Worm (Caenorhabditis elegans) whole organism, early embryonic: ENCODE data around the gene arl-3.

Experiments
- B0310.2 ChIP-seq: sonication (generic microtip); optimal IDR thresholded peaks from 2 replicates; lab custom pipeline; 2016; ENCODE audit warnings: mild to moderate bottlenecking, missing genetic modification characterization, missing compliant biosample characterization
- F13C5.2 ChIP-seq: sonication (generic microtip); optimal IDR thresholded peaks from 2 replicates; lab custom pipeline; 2017; ENCODE audit warnings: mild to moderate bottlenecking, missing genetic modification characterization, inconsistent platforms, missing compliant biosample characterization
- aly-1 ChIP-seq: sonication (generic microtip); optimal IDR thresholded peaks from 2 replicates; lab custom pipeline; 2016; ENCODE audit warnings: missing genetic modification characterization, missing compliant biosample characterization
- ama-1 ChIP-seq: fragments of 150-350 bp; optimal IDR thresholded peaks from 2 replicates; lab custom pipeline; 2014
- ceh-13 ChIP-seq: fragments of 200-800 bp; sonication (Bioruptor generic); optimal IDR thresholded peaks from 2 replicates; lab custom pipeline; 2018; ENCODE audit warnings: mild to moderate bottlenecking, missing genetic modification characterization, missing compliant biosample characterization
- ceh-36 ChIP-seq: sonication (generic microtip); optimal IDR thresholded peaks from 2 replicates; lab custom pipeline; 2016; ENCODE audit warnings: missing genetic modification characterization, inconsistent platforms, missing compliant biosample characterization
- ets-7 ChIP-seq: sonication (generic microtip); optimal IDR thresholded peaks from 2 replicates; lab custom pipeline; 2016; ENCODE audit warnings: missing genotype, missing genetic modification characterization, missing compliant biosample characterization
- flt-1 ChIP-seq: fragments of 200-800 bp; sonication (Bioruptor generic); IDR thresholded peaks from 2 replicates; pipeline ENCODE4 v1.3.6; 2022; ENCODE audit warnings: missing genetic modification characterization, missing compliant biosample characterization
- hmbx-1 ChIP-seq: sonication (generic microtip); optimal IDR thresholded peaks from 2 replicates; lab custom pipeline; 2016; ENCODE audit warnings: mild to moderate bottlenecking, missing genetic modification characterization, missing compliant biosample characterization
- hmg-4 ChIP-seq: fragments of 200-800 bp; sonication (Bioruptor generic); optimal IDR thresholded peaks from 2 replicates; lab custom pipeline; 2018; ENCODE audit warnings: mild to moderate bottlenecking, missing genetic modification characterization, missing compliant biosample characterization
- hnd-1 ChIP-seq: sonication (generic microtip); optimal IDR thresholded peaks from 2 replicates; lab custom pipeline; 2016; ENCODE audit warnings: missing genetic modification characterization, missing compliant biosample characterization
- pes-1 ChIP-seq: fragments of 200-800 bp; sonication (Bioruptor generic); IDR thresholded peaks from 2 replicates; pipeline ENCODE4 v1.3.6; 2022; ENCODE audit warnings: missing genetic modification reagents, missing genetic modification characterization, missing compliant biosample characterization
- scrt-1 ChIP-seq: fragments of 200-800 bp; sonication (Bioruptor generic); IDR thresholded peaks from 2 replicates; pipeline ENCODE4 v1.3.6; 2022; ENCODE audit warnings: missing genetic modification characterization, missing compliant biosample characterization
- sea-1 ChIP-seq: fragments of 200-800 bp; sonication (Bioruptor generic); conservative IDR thresholded peaks from 2 replicates; pipeline ENCODE4 v1.3.6; 2022; ENCODE audit warnings: missing genetic modification characterization, missing compliant biosample characterization
- tbx-11 ChIP-seq: fragments of 200-800 bp; sonication (Bioruptor generic); IDR thresholded peaks from 2 replicates; pipeline ENCODE4 v1.3.6; 2022; ENCODE audit warnings: missing genetic modification characterization, missing compliant biosample characterization
- tbx-37 ChIP-seq: fragments of 200-800 bp; sonication (Bioruptor generic); conservative IDR thresholded peaks from 2 replicates; pipeline ENCODE4 v1.3.6; 2022; ENCODE audit warnings: missing genetic modification reagents, missing genetic modification characterization, missing compliant biosample characterization
- tra-4 ChIP-seq: sonication (generic microtip); optimal IDR thresholded peaks from 2 replicates; lab custom pipeline; 2017; ENCODE audit warnings: missing genetic modification characterization, missing compliant biosample characterization

The arl-3 gene

DNA sequence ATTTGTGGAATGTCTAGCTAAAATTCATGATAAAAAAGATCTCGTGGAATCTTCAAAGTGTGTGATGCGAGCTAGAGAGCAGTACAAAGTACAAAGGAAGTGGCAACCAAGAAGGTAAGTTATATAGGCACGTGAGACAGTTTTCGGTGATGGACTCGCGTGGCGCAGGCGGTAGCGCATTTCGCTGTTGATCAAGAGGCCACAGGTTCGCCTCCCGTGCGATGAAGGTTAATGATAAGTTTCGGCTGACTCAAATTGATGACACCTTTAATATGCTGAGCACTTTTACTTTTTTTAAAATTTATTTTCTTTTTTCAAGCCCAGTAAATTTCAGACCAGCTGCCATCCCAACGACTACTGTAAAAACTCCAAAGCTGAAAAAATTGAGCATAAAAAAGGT, 10.7 kb downstream of the arl-3 start:
- TF ChIP-seq tra-4 (tag; lab: Kevin White, UChicago) (no peak), ceh-13 (GFP tag; lab: Kevin White, UChicago) (no peak), aly-1 (tag; lab: Kevin White, UChicago) (no peak), hmg-4 (GFP tag; lab: Kevin White, UChicago) (no peak), B0310.2 (tag; lab: Kevin White, UChicago) (no peak), pes-1 (GFP tag; lab: Robert Waterston, UW) (0 out of 2 replicates have a peak, but pooled peaks have one; percentile 25)

DNA sequence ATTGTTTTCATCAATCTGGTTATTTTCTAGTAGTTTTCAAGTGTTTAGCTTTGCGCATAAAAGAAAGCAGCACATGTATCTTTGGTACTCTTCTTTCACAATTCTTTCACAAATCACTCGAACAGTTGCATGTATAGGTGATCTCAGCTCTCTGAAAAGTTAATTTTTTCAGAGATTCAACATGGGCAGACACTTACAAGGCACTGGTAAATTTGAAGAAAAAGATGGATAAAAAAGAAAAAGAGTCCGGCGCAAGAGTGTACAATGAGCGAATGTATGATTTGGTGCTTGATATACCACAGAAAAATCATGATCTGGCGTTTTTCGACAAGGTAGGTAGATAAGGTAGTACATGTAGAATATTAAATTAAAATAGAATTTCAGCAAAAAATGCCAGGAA, 11.9 kb downstream of the arl-3 start:
- TF ChIP-seq hnd-1 (tag; lab: Kevin White, UChicago) (no peak), ama-1 (lab: Kevin White, UChicago) (no peak), tbx-37 (no peak), aly-1 (tag; lab: Kevin White, UChicago) (no peak), ets-7 (tag; lab: Kevin White, UChicago) (no peak), flt-1 (GFP tag; lab: Robert Waterston, UW) (no peak), sea-1 (no peak)

DNA sequence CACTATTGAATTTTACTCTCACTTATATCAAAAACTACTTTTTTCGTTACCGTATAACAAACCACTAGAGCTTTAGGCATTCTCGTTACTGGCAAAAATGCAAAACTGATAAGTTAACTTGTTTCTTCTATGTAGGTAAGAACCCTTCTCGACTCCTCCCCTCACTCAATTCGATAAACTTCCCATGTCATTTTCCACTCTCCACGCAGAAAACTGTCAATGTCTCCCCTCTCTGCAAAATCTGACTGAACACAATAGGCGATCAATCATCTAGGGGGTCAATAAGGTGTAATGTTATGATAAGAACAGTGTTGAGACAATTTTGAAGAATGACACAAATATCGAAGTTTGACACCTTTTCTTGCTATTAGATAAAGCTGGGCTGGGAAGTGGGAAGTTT, 12.5 kb downstream of the arl-3 start:
- TF ChIP-seq B0310.2 (tag; lab: Kevin White, UChicago) (no peak), pes-1 (GFP tag; lab: Robert Waterston, UW) (no peak), ceh-13 (GFP tag; lab: Kevin White, UChicago) (no peak), F13C5.2 (no peak)

DNA sequence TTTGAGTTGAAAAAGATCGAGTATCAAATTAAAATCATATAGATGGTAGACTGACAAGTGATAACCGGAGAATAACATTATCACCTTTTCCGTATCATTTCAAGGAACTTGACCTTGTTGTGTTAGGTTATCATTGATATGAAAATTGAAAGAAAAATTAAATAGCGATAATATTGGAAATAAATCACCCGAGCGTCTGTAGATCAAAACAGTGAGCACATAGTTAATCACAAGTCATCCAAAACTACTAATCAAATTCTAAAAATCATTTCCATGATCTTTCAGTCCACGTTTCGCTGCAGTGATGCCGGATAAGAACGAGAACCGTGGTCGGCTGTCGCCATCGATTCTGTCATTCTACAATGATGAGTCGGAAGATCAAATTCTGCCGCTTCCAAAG, 13.5 kb downstream of the arl-3 start:
- TF ChIP-seq hnd-1 (tag; lab: Kevin White, UChicago) (no peak), ceh-36 (tag; lab: Kevin White, UChicago) (no peak), B0310.2 (tag; lab: Kevin White, UChicago) (no peak), tra-4 (tag; lab: Kevin White, UChicago) (no peak), hmbx-1 (tag; lab: Kevin White, UChicago) (no peak), scrt-1 (no peak), sea-1 (no peak), aly-1 (tag; lab: Kevin White, UChicago) (no peak), tbx-11 (GFP tag; lab: Robert Waterston, UW) (no peak), tbx-37 (no peak)

DNA sequence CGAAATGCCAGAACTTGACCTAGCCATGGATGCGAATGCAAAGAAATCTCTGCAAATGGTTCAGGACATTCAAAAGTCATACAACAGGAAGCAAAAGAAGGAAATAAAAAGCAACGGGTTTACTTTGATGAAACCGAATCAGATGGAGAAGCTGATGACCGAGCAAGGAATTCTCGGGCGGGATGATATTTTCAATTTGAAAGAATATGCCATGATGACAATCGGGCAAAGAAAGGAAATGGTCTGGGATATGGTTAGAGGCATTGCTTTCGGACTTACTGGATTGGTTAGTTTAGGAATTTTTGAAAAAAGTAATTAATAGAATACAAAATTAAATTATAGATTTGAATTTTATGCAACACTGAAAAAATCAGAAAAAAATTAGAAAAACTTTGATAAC, 14.5 kb downstream of the arl-3 start:
- TF ChIP-seq ceh-36 (tag; lab: Kevin White, UChicago) (no peak), hmg-4 (GFP tag; lab: Kevin White, UChicago) (no peak), ets-7 (tag; lab: Kevin White, UChicago) (no peak), B0310.2 (tag; lab: Kevin White, UChicago) (no peak), pes-1 (GFP tag; lab: Robert Waterston, UW) (no peak), ama-1 (lab: Kevin White, UChicago) (no peak), ceh-13 (GFP tag; lab: Kevin White, UChicago) (no peak)

DNA sequence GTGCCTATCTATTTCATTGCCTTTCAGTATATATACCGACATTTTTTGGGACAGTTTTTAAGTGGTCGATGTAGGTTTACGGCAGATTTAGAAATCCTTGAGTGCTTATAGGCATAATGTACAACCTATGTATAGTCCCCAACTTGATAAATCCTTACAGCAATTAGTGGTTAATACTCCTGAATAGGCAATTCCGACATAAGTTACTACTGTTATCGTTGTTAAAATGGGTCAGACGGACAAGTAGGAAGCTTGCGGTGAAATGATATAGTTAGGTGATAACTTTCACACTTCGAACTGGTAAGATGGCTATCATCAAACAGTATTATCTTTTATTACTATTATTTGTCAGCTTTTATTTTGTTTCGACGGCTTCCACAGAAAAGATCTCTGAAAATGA, 16.5 kb downstream of the arl-3 start, which contains the start of gene mltn-10:
Gene mltn-10 (plus strand): TSS at position 301 of the 400 bp plus-strand sequence.
- TF ChIP-seq tbx-37 (no peak), tbx-11 (GFP tag; lab: Robert Waterston, UW) (no peak), hmbx-1 (tag; lab: Kevin White, UChicago) (no peak), aly-1 (tag; lab: Kevin White, UChicago) (no peak), B0310.2 (tag; lab: Kevin White, UChicago) (no peak), ceh-36 (tag; lab: Kevin White, UChicago) (no peak), F13C5.2 (no peak), sea-1 (no peak), ets-7 (tag; lab: Kevin White, UChicago) (no peak), ama-1 (lab: Kevin White, UChicago) (no peak), pes-1 (GFP tag; lab: Robert Waterston, UW) (no peak), tra-4 (tag; lab: Kevin White, UChicago) (no peak), hnd-1 (tag; lab: Kevin White, UChicago) (no peak), hmg-4 (GFP tag; lab: Kevin White, UChicago) (no peak), ceh-13 (GFP tag; lab: Kevin White, UChicago) (no peak), scrt-1 (no peak), flt-1 (GFP tag; lab: Robert Waterston, UW) (no peak)

DNA sequence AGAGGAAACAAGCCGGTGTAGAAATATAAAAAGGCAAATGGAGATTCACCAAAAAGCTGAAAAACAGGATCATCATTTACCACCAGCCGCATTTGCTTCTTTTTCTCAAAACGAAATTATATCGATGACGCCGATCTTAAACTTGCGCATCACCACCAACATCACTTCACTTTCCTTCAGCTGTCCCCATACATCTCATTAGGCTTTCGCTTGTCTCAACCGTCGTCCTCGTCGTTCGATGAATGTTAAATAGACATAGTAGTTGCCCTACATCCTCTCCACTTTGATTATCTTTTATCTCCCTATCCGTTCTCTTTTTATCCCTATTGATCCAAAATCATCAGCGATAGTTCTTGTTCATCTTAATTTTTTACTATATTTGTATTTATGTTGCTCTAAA, 20.6 kb downstream of the arl-3 start:
- no peak for TF ChIP-seq hmbx-1 (tag; lab: Kevin White, UChicago)
- no peak for TF ChIP-seq ets-7 (tag; lab: Kevin White, UChicago)
- TF ChIP-seq sea-1, result no peak
- TF ChIP-seq scrt-1, result no peak
- TF ChIP-seq tbx-11 (GFP tag; lab: Robert Waterston, UW), result no peak
- no peak for TF ChIP-seq pes-1 (GFP tag; lab: Robert Waterston, UW)
- TF ChIP-seq ceh-36 (tag; lab: Kevin White, UChicago), result no peak
- no peak for TF ChIP-seq F13C5.2
- no peak for TF ChIP-seq aly-1 (tag; lab: Kevin White, UChicago)

DNA sequence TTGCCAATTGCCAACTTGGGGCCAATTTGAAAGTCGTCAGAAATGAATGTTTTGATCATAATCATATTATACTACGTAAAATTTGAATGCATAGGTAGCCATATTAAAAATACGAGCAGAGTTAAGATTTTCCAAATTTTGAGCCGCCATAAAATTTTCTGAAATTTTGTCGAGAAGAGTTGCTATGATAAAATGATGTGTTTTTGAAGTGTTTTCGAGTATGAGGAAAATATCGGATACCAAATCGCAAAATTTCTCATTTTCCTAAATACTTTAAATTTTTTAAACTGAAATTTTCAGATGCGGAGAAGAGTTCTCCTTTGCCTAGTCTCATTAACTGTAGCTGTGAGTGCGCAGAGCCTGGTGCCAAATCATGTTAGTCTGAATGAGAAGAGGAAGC, 21.1 kb downstream of the arl-3 start, which contains the start of gene tag-297:
Gene tag-297 (plus strand): TSS at position 301 of the 400 bp plus-strand sequence.
- TF ChIP-seq ceh-36 (tag; lab: Kevin White, UChicago) (no peak), tbx-37 (no peak), ceh-13 (GFP tag; lab: Kevin White, UChicago) (no peak), ama-1 (lab: Kevin White, UChicago) (no peak), hmbx-1 (tag; lab: Kevin White, UChicago) (no peak), B0310.2 (tag; lab: Kevin White, UChicago) (no peak), hmg-4 (GFP tag; lab: Kevin White, UChicago) (no peak), ets-7 (tag; lab: Kevin White, UChicago) (no peak)
